Worm (Caenorhabditis elegans): Measurements from ENCODE around the gene zgpa-1.

DNA sequence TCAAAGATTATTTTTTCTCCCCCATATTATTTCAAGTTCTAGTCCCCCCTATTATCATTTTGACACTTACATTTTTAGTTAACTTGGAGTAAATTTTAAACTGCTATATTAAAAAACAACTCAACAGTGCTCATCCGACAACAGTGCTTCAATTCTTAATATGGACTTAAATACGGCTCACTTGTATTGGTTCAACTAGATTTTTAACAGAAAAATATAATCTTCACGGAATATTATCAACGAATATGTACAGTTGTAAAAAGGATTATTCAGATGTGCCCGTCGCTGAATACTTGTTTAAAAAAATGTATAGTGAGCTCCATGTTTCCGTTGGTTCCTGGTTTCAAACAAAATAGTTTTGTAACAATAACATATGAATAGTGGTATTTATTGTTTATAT lies 12.3 kb downstream of the zgpa-1 start:
- TF ChIP-seq nhr-11 (tag; optimal IDR thresholded peaks at IDR 0.05) (no peak), K02D7.2 (tag; optimal IDR thresholded peaks at IDR 0.05) (no peak), lim-6 (tag; optimal IDR thresholded peaks at IDR 0.05) (no peak), ceh-34 (tag; optimal IDR thresholded peaks at IDR 0.05) (no peak), ama-1 (optimal IDR thresholded peaks at IDR 0.05) (no peak), sdc-2 (tag; optimal IDR thresholded peaks at IDR 0.05) (no peak), hlh-30 (tag; optimal IDR thresholded peaks at IDR 0.05; ENCODE audit: insufficient read depth) (no peak), ceh-24 (tag; optimal IDR thresholded peaks at IDR 0.05) (no peak)

Measured in whole organism, late embryonic.